Fruit fly (Drosophila melanogaster) whole organism, pupa: ENCODE data around the gene CG1532.
A peak's percentile ranks its signal among the peaks of the same experiment; 100 is the strongest.

Source experiments
- CG10348 ChIP-seq: fragments of 200-800 bp; sonication (Bioruptor generic); IDR thresholded peaks from 2 replicates; pipeline ENCODE4 v1.3.6; 2022; ENCODE audit warnings: missing biosample characterization, missing genetic modification characterization
- CG12605 ChIP-seq: fragments of 200-800 bp; sonication (Bioruptor generic); IDR thresholded peaks from 2 replicates; pipeline ENCODE4 v1.3.6; 2022; ENCODE audit warnings: missing biosample characterization, missing genetic modification characterization
- CG13204 ChIP-seq: fragments of 200-800 bp; sonication (Bioruptor generic); optimal IDR thresholded peaks from 2 replicates; lab custom pipeline; 2018; ENCODE audit warnings: missing biosample characterization, mild to moderate bottlenecking, missing genetic modification characterization, moderate library complexity
- CG14655 ChIP-seq: fragments of 200-800 bp; sonication (Bioruptor generic); optimal IDR thresholded peaks from 3 replicates; lab custom pipeline; 2017; ENCODE audit warnings: mild to moderate bottlenecking, missing biosample characterization, missing genetic modification reagents, missing genetic modification characterization
- CG15710 ChIP-seq: fragments of 200-800 bp; sonication (Bioruptor generic); optimal IDR thresholded peaks from 2 replicates; lab custom pipeline; 2018; ENCODE audit warnings: missing biosample characterization, mild to moderate bottlenecking, missing genetic modification characterization, moderate library complexity
- CG17806 ChIP-seq: fragments of 200-800 bp; sonication (Bioruptor generic); optimal IDR thresholded peaks from 2 replicates; lab custom pipeline; 2018; ENCODE audit warnings: missing biosample characterization, mild to moderate bottlenecking, missing genetic modification characterization, moderate library complexity
- CG32121 ChIP-seq: fragments of 200-800 bp; sonication (Bioruptor generic); IDR thresholded peaks from 2 replicates; pipeline ENCODE4 v1.3.6; 2022; ENCODE audit warnings: missing biosample characterization, missing genetic modification characterization
- CG34367 ChIP-seq: fragments of 200-800 bp; sonication (Bioruptor generic); optimal IDR thresholded peaks from 2 replicates; lab custom pipeline; 2018; ENCODE audit warnings: missing biosample characterization, mild to moderate bottlenecking, missing genetic modification characterization
- CG4496 ChIP-seq: fragments of 200-800 bp; sonication (Bioruptor generic); IDR thresholded peaks from 3 replicates; pipeline ENCODE4 v1.3.6; 2022; ENCODE audit warnings: missing biosample characterization, missing genetic modification characterization
- CG8159 ChIP-seq: fragments of 200-800 bp; sonication (Bioruptor generic); optimal IDR thresholded peaks from 3 replicates; lab custom pipeline; 2018; ENCODE audit warnings: missing biosample characterization, mild to moderate bottlenecking, missing genetic modification characterization, moderate library complexity
- CG8301 ChIP-seq: fragments of 200-800 bp; sonication (Bioruptor generic); optimal IDR thresholded peaks from 2 replicates; lab custom pipeline; 2018; ENCODE audit warnings: missing biosample characterization, mild to moderate bottlenecking, missing genetic modification characterization
- CG9948 ChIP-seq: fragments of 200-800 bp; sonication (Bioruptor generic); optimal IDR thresholded peaks from 2 replicates; lab custom pipeline; 2018; ENCODE audit warnings: missing biosample characterization, mild to moderate bottlenecking, missing genetic modification characterization, moderate library complexity
- D1 ChIP-seq: fragments of 200-800 bp; sonication (Bioruptor generic); optimal IDR thresholded peaks from 2 replicates; lab custom pipeline; 2018; ENCODE audit warnings: missing biosample characterization, mild to moderate bottlenecking, missing genetic modification characterization, moderate library complexity
- EcR ChIP-seq: fragments of 200-800 bp; sonication (Bioruptor generic); optimal IDR thresholded peaks from 3 replicates; lab custom pipeline; 2019; ENCODE audit warnings: missing biosample characterization, missing genetic modification characterization, mild to moderate bottlenecking, moderate library complexity, missing genetic modification reagents
- Ets98B ChIP-seq: fragments of 200-800 bp; sonication (Bioruptor generic); IDR thresholded peaks from 2 replicates; pipeline ENCODE4 v1.3.6; 2022; ENCODE audit warnings: missing biosample characterization, missing genetic modification characterization
- Pif1A ChIP-seq: fragments of 200-800 bp; sonication (Bioruptor generic); optimal IDR thresholded peaks from 3 replicates; lab custom pipeline; 2016; ENCODE audit warnings: missing biosample characterization, missing genetic modification characterization
- Pif1B ChIP-seq: fragments of 200-800 bp; sonication (Bioruptor generic); optimal IDR thresholded peaks from 3 replicates; lab custom pipeline; 2016; ENCODE audit warnings: missing biosample characterization, missing genetic modification characterization
- Snoo ChIP-seq: fragments of 200-800 bp; sonication (Bioruptor generic); optimal IDR thresholded peaks from 3 replicates; lab custom pipeline; 2017; ENCODE audit warnings: missing biosample characterization, mild to moderate bottlenecking, missing genetic modification characterization, inconsistent platforms
- fd96Ca ChIP-seq: fragments of 200-800 bp; sonication (Bioruptor generic); IDR thresholded peaks from 3 replicates; pipeline ENCODE4 v1.3.6; 2022; ENCODE audit warnings: missing biosample characterization, missing genetic modification characterization
- gl ChIP-seq: fragments of 200-800 bp; sonication (Bioruptor generic); optimal IDR thresholded peaks from 2 replicates; lab custom pipeline; 2018; ENCODE audit warnings: missing biosample characterization, mild to moderate bottlenecking, missing genetic modification characterization
- rn ChIP-seq: fragments of 200-800 bp; sonication (Bioruptor generic); IDR thresholded peaks from 2 replicates; pipeline ENCODE4 v1.3.6; 2022; ENCODE audit warnings: missing biosample characterization, missing genetic modification characterization

CG1532 gene

DNA sequence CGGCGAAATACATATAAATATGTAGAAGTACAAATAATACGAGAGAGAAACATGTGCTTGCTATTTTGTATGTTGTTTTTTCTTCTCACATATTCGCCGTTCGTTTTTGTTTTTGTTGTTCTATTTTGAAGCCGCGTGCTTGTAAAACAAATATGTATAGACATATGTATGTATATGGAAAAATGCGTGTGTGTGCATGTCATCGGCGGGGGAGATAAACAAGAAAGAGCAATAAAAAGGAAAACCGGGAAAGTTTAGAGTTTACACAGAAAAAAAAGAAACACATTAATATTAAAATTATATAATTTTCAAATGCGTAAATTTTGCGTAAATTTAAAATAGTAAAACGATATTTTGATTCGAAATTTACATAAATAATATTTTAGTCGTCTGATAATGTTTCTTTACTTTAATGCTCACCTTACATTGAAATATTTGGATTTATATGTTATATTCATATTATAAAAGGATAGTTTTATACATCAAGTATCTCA lies 17.3 kb upstream of the CG1532 start:
- peak; percentile 68 for TF ChIP-seq Ets98B
- peak; percentile 86 for TF ChIP-seq CG12605 (GFP tag; lab: Robert Waterston, UW)
- TF ChIP-seq CG14655 (GFP tag; lab: Kevin White, UChicago), result peak; percentile 66
- TF ChIP-seq Pif1A, result peak; percentile 57
- peak; percentile 56 for TF ChIP-seq CG8159 (tag; lab: Kevin White, UChicago)
- peak; percentile 40 for TF ChIP-seq CG34367 (tag; lab: Kevin White, UChicago)
- no peak for TF ChIP-seq CG10348 (GFP tag; lab: Robert Waterston, UW)
- TF ChIP-seq CG4496 (GFP tag; lab: Robert Waterston, UW), result peak; percentile 28; the same call in 1 of the 3 replicates
- TF ChIP-seq CG32121 (GFP tag; lab: Robert Waterston, UW), result peak; percentile 41
- peak; percentile 31 for TF ChIP-seq Pif1B
- TF ChIP-seq rn (GFP tag; lab: Robert Waterston, UW), result no peak
- TF ChIP-seq CG13204 (GFP tag; lab: Kevin White, UChicago), result peak; percentile 14
- TF ChIP-seq D1 (tag; lab: Kevin White, UChicago), result peak; percentile 45
- peak; percentile 18 for TF ChIP-seq CG15710 (tag; lab: Kevin White, UChicago)
- TF ChIP-seq gl, result peak; percentile 76
- TF ChIP-seq CG17806 (tag; lab: Kevin White, UChicago), result peak; percentile 37
- TF ChIP-seq Snoo (tag; lab: Kevin White, UChicago), result no peak
- peak; percentile 29; the same call in 1 of the 3 replicates for TF ChIP-seq fd96Ca (GFP tag; lab: Robert Waterston, UW)
- no peak for TF ChIP-seq CG9948 (tag; lab: Kevin White, UChicago)
- TF ChIP-seq EcR, result peak; percentile 46
- peak; percentile 64 for TF ChIP-seq CG8301 (tag; lab: Kevin White, UChicago)

dm6 chrX:21044831-21045447 lies 16.8 kb upstream of the CG1532 start, which contains the start of gene Cbs:
Cbs (plus strand) TSS chrX:21045138.
- no peak for TF ChIP-seq gl
- TF ChIP-seq Pif1A, result no peak
- TF ChIP-seq CG15710 (tag; lab: Kevin White, UChicago), result peak; percentile 30
- peak; percentile 53 for TF ChIP-seq CG8159 (tag; lab: Kevin White, UChicago)
- TF ChIP-seq CG32121 (GFP tag; lab: Robert Waterston, UW), result peak; percentile 40
- TF ChIP-seq Ets98B, result no peak; the same call in 1 of the 2 replicates
- TF ChIP-seq CG34367 (tag; lab: Kevin White, UChicago), result peak; percentile 12
- TF ChIP-seq rn (GFP tag; lab: Robert Waterston, UW), result no peak
- TF ChIP-seq CG10348 (GFP tag; lab: Robert Waterston, UW), result no peak
- TF ChIP-seq CG13204 (GFP tag; lab: Kevin White, UChicago), result no peak
- TF ChIP-seq Snoo (tag; lab: Kevin White, UChicago), result peak; percentile 17
- TF ChIP-seq CG17806 (tag; lab: Kevin White, UChicago), result no peak
- peak; percentile 60 for TF ChIP-seq CG4496 (GFP tag; lab: Robert Waterston, UW)
- TF ChIP-seq CG12605 (GFP tag; lab: Robert Waterston, UW), result no peak
- TF ChIP-seq CG8301 (tag; lab: Kevin White, UChicago), result no peak
- TF ChIP-seq Pif1B, result no peak
- peak; percentile 73 for TF ChIP-seq CG14655 (GFP tag; lab: Kevin White, UChicago)
- TF ChIP-seq D1 (tag; lab: Kevin White, UChicago), result peak; percentile 35
- TF ChIP-seq CG9948 (tag; lab: Kevin White, UChicago), result peak; percentile 54
- TF ChIP-seq fd96Ca (GFP tag; lab: Robert Waterston, UW), result peak; percentile 76
- TF ChIP-seq EcR, result no peak

- TF ChIP-seq Pif1B (peak; percentile 66), EcR (peak; percentile 21), CG8301 (tag; lab: Kevin White, UChicago) (peak; percentile 59), CG9948 (tag; lab: Kevin White, UChicago) (no peak), CG15710 (tag; lab: Kevin White, UChicago) (peak; percentile 15), Pif1A (peak; percentile 70), CG4496 (GFP tag; lab: Robert Waterston, UW) (peak; percentile 90), CG14655 (GFP tag; lab: Kevin White, UChicago) (no peak), Snoo (tag; lab: Kevin White, UChicago) (no peak), CG10348 (GFP tag; lab: Robert Waterston, UW) (no peak), CG13204 (GFP tag; lab: Kevin White, UChicago) (no peak), CG17806 (tag; lab: Kevin White, UChicago) (peak; percentile 43), Ets98B (peak; percentile 82), gl (peak; percentile 19), CG8159 (tag; lab: Kevin White, UChicago) (peak; percentile 50), CG34367 (tag; lab: Kevin White, UChicago) (peak; percentile 23), CG32121 (GFP tag; lab: Robert Waterston, UW) (peak; percentile 66), D1 (tag; lab: Kevin White, UChicago) (no peak), fd96Ca (GFP tag; lab: Robert Waterston, UW) (peak; percentile 45; the same call in 2 of the 3 replicates), rn (GFP tag; lab: Robert Waterston, UW) (0 out of 2 replicates have a peak, but pooled peaks have one; percentile 24), CG12605 (GFP tag; lab: Robert Waterston, UW) (peak; percentile 77)
Observed at dm6 chrX:21044278-21044830, 16.2 kb upstream of the CG1532 start.

- TF ChIP-seq CG8301 (tag; lab: Kevin White, UChicago) (peak; percentile 86), CG14655 (GFP tag; lab: Kevin White, UChicago) (peak; percentile 89), Ets98B (peak; percentile 95), D1 (tag; lab: Kevin White, UChicago) (peak; percentile 35), Snoo (tag; lab: Kevin White, UChicago) (peak; percentile 83), gl (peak; percentile 79), CG12605 (GFP tag; lab: Robert Waterston, UW) (peak; percentile 93), CG34367 (tag; lab: Kevin White, UChicago) (peak; percentile 85), rn (GFP tag; lab: Robert Waterston, UW) (peak; percentile 85), CG32121 (GFP tag; lab: Robert Waterston, UW) (peak; percentile 90), CG10348 (GFP tag; lab: Robert Waterston, UW) (peak; percentile 46), Pif1A (peak; percentile 77), CG8159 (tag; lab: Kevin White, UChicago) (peak; percentile 91), CG15710 (tag; lab: Kevin White, UChicago) (peak; percentile 88), CG17806 (tag; lab: Kevin White, UChicago) (peak; percentile 91), CG9948 (tag; lab: Kevin White, UChicago) (peak; percentile 90), Pif1B (peak; percentile 83), EcR (peak; percentile 46), fd96Ca (GFP tag; lab: Robert Waterston, UW) (peak; percentile 83), CG13204 (GFP tag; lab: Kevin White, UChicago) (peak; percentile 58), CG4496 (GFP tag; lab: Robert Waterston, UW) (peak; percentile 96)
Observed at dm6 chrX:21042638-21043513, 14.7 kb upstream of the CG1532 start.
